Comparison of ENCODE assay signal across 2 fruit fly cellular contexts in the genomic region with DNA sequence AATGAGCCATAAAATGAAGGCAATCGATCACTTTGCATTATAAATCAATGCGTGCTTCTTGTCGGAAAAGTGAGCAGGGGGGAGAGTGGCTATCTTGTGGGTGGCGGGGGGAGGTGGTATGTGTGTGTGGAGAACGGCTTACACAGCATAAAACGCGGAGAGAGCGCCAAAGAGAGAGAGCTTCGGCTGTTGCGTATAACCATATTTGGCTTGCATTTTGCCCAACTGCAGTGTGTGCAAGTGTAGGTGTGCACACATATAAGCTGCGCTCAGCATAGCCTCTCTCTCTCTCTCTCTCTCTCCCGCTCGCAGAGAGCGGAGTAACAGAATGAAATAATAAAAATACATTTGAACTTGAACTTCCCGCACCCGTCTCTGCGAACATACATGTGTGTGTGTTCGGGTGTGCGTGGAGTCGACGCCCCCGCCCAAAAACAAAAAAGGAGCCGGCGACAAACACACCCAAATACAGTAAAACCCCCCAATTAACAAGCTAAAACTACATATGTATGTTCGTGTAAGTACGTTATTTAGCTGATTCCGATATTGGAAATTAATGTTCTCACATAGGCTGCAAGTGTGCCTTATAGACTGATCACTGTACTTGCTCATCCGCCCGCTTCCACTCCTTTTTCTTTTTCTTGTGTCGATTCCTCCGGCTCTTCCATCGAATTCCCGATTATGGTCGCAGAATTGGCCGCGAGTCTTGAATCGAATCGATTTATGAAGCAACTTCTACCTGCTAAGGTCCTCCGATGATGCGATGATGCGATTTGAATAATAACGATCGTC.
TF ChIP-seq lines count a peak whose summit lies in the region.

No protein-coding gene starts in this region.

TF ChIP-seq in whole organism, embryonic, 481 proteins besides CTCF, POLR2A, EP300 and RAD21 (continued from another document and continues in another):
- TF ChIP-seq phol (tag; optimal IDR thresholded peaks at IDR 0.05; lab: Kevin White, UChicago) (peak; percentile 8), CHES-1-like (GFP tag; optimal IDR thresholded peaks at IDR 0.05; lab: Kevin White, UChicago) (no peak), Ravus (GFP tag; IDR thresholded peaks at IDR 0.05; lab: Robert Waterston, UW) (no peak), vnd (GFP tag; IDR thresholded peaks at IDR 0.05; lab: Robert Waterston, UW; ENCODE audit: partially characterized antibody) (0 out of 3 replicates have a peak, but pooled peaks have one; percentile 13), peb (GFP tag; IDR thresholded peaks at IDR 0.05; lab: Robert Waterston, UW) (no peak), Rx (GFP tag; IDR thresholded peaks at IDR 0.05; lab: Robert Waterston, UW) (no peak), CG12155 (GFP tag; optimal IDR thresholded peaks at IDR 0.05; lab: Kevin White, UChicago) (no peak), CG7786 (GFP tag; optimal IDR thresholded peaks at IDR 0.05; lab: Kevin White, UChicago) (peak; percentile 34), CG8290 (GFP tag; optimal IDR thresholded peaks at IDR 0.05; lab: Kevin White, UChicago) (peak; percentile 13), CG8290 (tag; optimal IDR thresholded peaks at IDR 0.05; lab: Kevin White, UChicago) (peak in 1 of 2 experiments; percentile 16), hth (optimal IDR thresholded peaks at IDR 0.05; lab: Kevin White, UChicago) (no peak), CG7271 (tag; optimal IDR thresholded peaks at IDR 0.05; lab: Kevin White, UChicago) (no peak), sens-2 (GFP tag; IDR thresholded peaks at IDR 0.05; lab: Robert Waterston, UW) (0 out of 2 replicates have a peak, but pooled peaks have one; percentile 39), CG30403 (GFP tag; optimal IDR thresholded peaks at IDR 0.05; lab: Kevin White, UChicago) (no peak), ind (GFP tag; optimal IDR thresholded peaks at IDR 0.05; lab: Kevin White, UChicago) (peak; percentile 7), tin (GFP tag; optimal IDR thresholded peaks at IDR 0.05; lab: Kevin White, UChicago) (peak; percentile 29), hkb (optimal IDR thresholded peaks at IDR 0.05; lab: Kevin White, UChicago) (no peak), hkb (GFP tag; IDR thresholded peaks at IDR 0.05; lab: Robert Waterston, UW) (0 out of 2 replicates have a peak, but pooled peaks have one; percentile 29), CG6854 (GFP tag; optimal IDR thresholded peaks at IDR 0.05; lab: Kevin White, UChicago) (no peak), ato (GFP tag; IDR thresholded peaks at IDR 0.05; lab: Robert Waterston, UW; ENCODE audit: partially characterized antibody) (no peak), tio (GFP tag; optimal IDR thresholded peaks at IDR 0.05; lab: Kevin White, UChicago) (no peak), TFAM (GFP tag; optimal IDR thresholded peaks at IDR 0.05; lab: Kevin White, UChicago) (no peak), CG15601 (tag; optimal IDR thresholded peaks at IDR 0.05; lab: Kevin White, UChicago) (no peak), CG10431 (GFP tag; optimal IDR thresholded peaks at IDR 0.05; lab: Kevin White, UChicago) (no peak), CG2712 (tag; optimal IDR thresholded peaks at IDR 0.05; lab: Kevin White, UChicago) (peak; percentile 55), Fer1 (GFP tag; optimal IDR thresholded peaks at IDR 0.05; lab: Kevin White, UChicago) (no peak), zfh1 (GFP tag; IDR thresholded peaks at IDR 0.05; lab: Robert Waterston, UW) (peak; percentile 77; the same call in 2 of the 3 replicates), corto (GFP tag; optimal IDR thresholded peaks at IDR 0.05; lab: Kevin White, UChicago) (peak; percentile 65), cas (GFP tag; IDR thresholded peaks at IDR 0.05; lab: Robert Waterston, UW) (no peak), CG6175 (GFP tag; IDR thresholded peaks at IDR 0.05; lab: Robert Waterston, UW) (no peak), her (GFP tag; optimal IDR thresholded peaks at IDR 0.05; lab: Kevin White, UChicago) (peak; percentile 6), gce (GFP tag; IDR thresholded peaks at IDR 0.05; lab: Robert Waterston, UW) (0 out of 3 replicates have a peak, but pooled peaks have one; percentile 13), eyg (GFP tag; optimal IDR thresholded peaks at IDR 0.05; lab: Kevin White, UChicago) (no peak), Stat92E (GFP tag; optimal IDR thresholded peaks at IDR 0.05; lab: Kevin White, UChicago) (no peak), CG10565 (GFP tag; optimal IDR thresholded peaks at IDR 0.05; lab: Kevin White, UChicago) (no peak), CoRest (tag; optimal IDR thresholded peaks at IDR 0.05; lab: Kevin White, UChicago) (no peak), CG18619 (GFP tag; optimal IDR thresholded peaks at IDR 0.05; lab: Kevin White, UChicago) (peak; percentile 8), chn (GFP tag; optimal IDR thresholded peaks at IDR 0.05; lab: Kevin White, UChicago) (peak; percentile 2), az2 (GFP tag; optimal IDR thresholded peaks at IDR 0.05; lab: Kevin White, UChicago) (no peak), Spps (tag; optimal IDR thresholded peaks at IDR 0.05; lab: Kevin White, UChicago) (no peak), jing (GFP tag; optimal IDR thresholded peaks at IDR 0.05; lab: Kevin White, UChicago) (no peak), Xbp1 (GFP tag; optimal IDR thresholded peaks at IDR 0.05; lab: Kevin White, UChicago) (peak; percentile 30), Drgx (GFP tag; IDR thresholded peaks at IDR 0.05; lab: Robert Waterston, UW) (peak; percentile 43; the same call in 1 of the 2 replicates), ci (GFP tag; IDR thresholded peaks at IDR 0.05; lab: Robert Waterston, UW) (0 out of 3 replicates have a peak, but pooled peaks have one; percentile 45), CG18599 (GFP tag; optimal IDR thresholded peaks at IDR 0.05; lab: Kevin White, UChicago) (peak; percentile 21), Side (GFP tag; optimal IDR thresholded peaks at IDR 0.05; lab: Kevin White, UChicago) (peak; percentile 1), Nf-YA (GFP tag; IDR thresholded peaks at IDR 0.05; lab: Robert Waterston, UW) (no peak), da (GFP tag; optimal IDR thresholded peaks at IDR 0.05; lab: Kevin White, UChicago) (no peak), Camta (GFP tag; optimal IDR thresholded peaks at IDR 0.05; lab: Kevin White, UChicago) (no peak), CG11504 (tag; optimal IDR thresholded peaks at IDR 0.05; lab: Kevin White, UChicago) (peak; percentile 22), pros (GFP tag; optimal IDR thresholded peaks at IDR 0.05; lab: Kevin White, UChicago) (peak; percentile 13), CG12391 (tag; optimal IDR thresholded peaks at IDR 0.05; lab: Kevin White, UChicago) (peak; percentile 29), CG32532 (GFP tag; IDR thresholded peaks at IDR 0.05; lab: Robert Waterston, UW) (peak; percentile 34; the same call in 1 of the 2 replicates), CG34422 (GFP tag; IDR thresholded peaks at IDR 0.05; lab: Robert Waterston, UW) (peak; percentile 20; the same call in 1 of the 3 replicates), CG17361 (GFP tag; IDR thresholded peaks at IDR 0.05; lab: Robert Waterston, UW) (peak; percentile 27; the same call in 1 of the 3 replicates), CG10274 (GFP tag; optimal IDR thresholded peaks at IDR 0.05; lab: Kevin White, UChicago) (no peak), CG10979 (tag; optimal IDR thresholded peaks at IDR 0.05; lab: Kevin White, UChicago) (peak; percentile 46), al (GFP tag; IDR thresholded peaks at IDR 0.05; lab: Robert Waterston, UW) (no peak), Blimp-1 (GFP tag; optimal IDR thresholded peaks at IDR 0.05; lab: Kevin White, UChicago) (no peak), CG10543 (GFP tag; optimal IDR thresholded peaks at IDR 0.05; lab: Kevin White, UChicago) (no peak)

TF ChIP-seq in whole organism, prepupa, 60 proteins besides CTCF, POLR2A, EP300 and RAD21 (continued from another document):
- TF ChIP-seq Gug (GFP tag; IDR thresholded peaks at IDR 0.05; lab: Robert Waterston, UW): peak; percentile 59
- TF ChIP-seq eg (GFP tag; IDR thresholded peaks at IDR 0.05; lab: Robert Waterston, UW): peak; percentile 69
- peak; percentile 91 for TF ChIP-seq topi (GFP tag; optimal IDR thresholded peaks at IDR 0.05; lab: Kevin White, UChicago)
- TF ChIP-seq Lpt (GFP tag; optimal IDR thresholded peaks at IDR 0.05; lab: Kevin White, UChicago): peak; percentile 62
- peak; percentile 67; the same call in 2 of the 3 replicates for TF ChIP-seq CG8119 (GFP tag; IDR thresholded peaks at IDR 0.05; lab: Robert Waterston, UW)
- TF ChIP-seq CG9139 (GFP tag; optimal IDR thresholded peaks at IDR 0.05; lab: Kevin White, UChicago): peak; percentile 60
- peak; percentile 64 for TF ChIP-seq CG16779 (tag; optimal IDR thresholded peaks at IDR 0.05; lab: Kevin White, UChicago)
- peak; percentile 34 for TF ChIP-seq fd85E (GFP tag; optimal IDR thresholded peaks at IDR 0.05; lab: Kevin White, UChicago)
- peak; percentile 15 to 72 for TF ChIP-seq salr (GFP tag; optimal IDR thresholded peaks at IDR 0.05; lab: Kevin White, UChicago)
- peak; percentile 87 for TF ChIP-seq CG7368 (GFP tag; optimal IDR thresholded peaks at IDR 0.05; lab: Kevin White, UChicago)
- peak; percentile 77 to 82 for TF ChIP-seq ss (GFP tag; optimal IDR thresholded peaks at IDR 0.05; lab: Kevin White, UChicago)
